Worm (Caenorhabditis elegans) whole organism, L2 larva: ENCODE measurements around the gene sfxn-1.1.

Experiments used
- R02D3.7 ChIP-seq: fragments of 150-350 bp; optimal IDR thresholded peaks from 2 replicates; lab custom pipeline; 2014; ENCODE audit warnings: missing biosample characterization, missing genetic modification characterization
- aly-2 ChIP-seq: fragments of 150-350 bp; optimal IDR thresholded peaks from 2 replicates; lab custom pipeline; 2014; ENCODE audit warnings: missing biosample characterization, missing genetic modification characterization
- blmp-1 ChIP-seq: sonication (generic microtip); optimal IDR thresholded peaks from 2 replicates; lab custom pipeline; 2017; ENCODE audit warnings: missing genetic modification characterization, mild to moderate bottlenecking, missing compliant biosample characterization, antibody characterized with exemption, moderate library complexity; ENCODE audit not compliant: insufficient read depth
- ceh-82 ChIP-seq: fragments of 150-350 bp; optimal IDR thresholded peaks from 2 replicates; lab custom pipeline; 2014; ENCODE audit warnings: missing biosample characterization, missing genetic modification characterization
- egl-27 ChIP-seq: sonication (generic microtip); optimal IDR thresholded peaks from 3 replicates; lab custom pipeline; 2017; ENCODE audit warnings: missing biosample characterization, missing genetic modification reagents, missing genetic modification characterization
- lin-11 ChIP-seq: fragments of 150-350 bp; sonication (generic microtip); optimal IDR thresholded peaks from 2 replicates; lab custom pipeline; 2014; ENCODE audit warnings: missing biosample characterization, missing genetic modification characterization, inconsistent platforms, mixed read lengths
- lin-39 ChIP-seq: fragments of 150-350 bp; optimal IDR thresholded peaks from 2 replicates; lab custom pipeline; 2014; ENCODE audit warnings: missing biosample characterization, missing genetic modification reagents, missing genetic modification characterization
- nhr-12 ChIP-seq: fragments of 150-350 bp; optimal IDR thresholded peaks from 2 replicates; lab custom pipeline; 2014; ENCODE audit warnings: missing biosample characterization, missing genetic modification characterization
- nhr-25 ChIP-seq: fragments of 150-350 bp; sonication (generic microtip); optimal IDR thresholded peaks from 3 replicates; lab custom pipeline; 2014; ENCODE audit warnings: missing biosample characterization, missing genetic modification characterization
- nhr-6 ChIP-seq: fragments of 150-350 bp; optimal IDR thresholded peaks from 2 replicates; lab custom pipeline; 2014; ENCODE audit warnings: missing biosample characterization, missing genetic modification characterization
- snpc-4 ChIP-seq: fragments of 150-350 bp; optimal IDR thresholded peaks from 2 replicates; lab custom pipeline; 2014; ENCODE audit warnings: missing biosample characterization, missing genetic modification characterization
- zag-1 ChIP-seq: fragments of 150-350 bp; optimal IDR thresholded peaks from 2 replicates; lab custom pipeline; 2014; ENCODE audit warnings: missing biosample characterization, missing genetic modification characterization
- ztf-11 ChIP-seq: sonication (generic microtip); optimal IDR thresholded peaks from 2 replicates; lab custom pipeline; 2017; ENCODE audit warnings: missing biosample characterization, missing genetic modification characterization
- ztf-4 ChIP-seq: fragments of 150-350 bp; optimal IDR thresholded peaks from 2 replicates; lab custom pipeline; 2014; ENCODE audit warnings: missing biosample characterization, missing genetic modification characterization

DNA sequence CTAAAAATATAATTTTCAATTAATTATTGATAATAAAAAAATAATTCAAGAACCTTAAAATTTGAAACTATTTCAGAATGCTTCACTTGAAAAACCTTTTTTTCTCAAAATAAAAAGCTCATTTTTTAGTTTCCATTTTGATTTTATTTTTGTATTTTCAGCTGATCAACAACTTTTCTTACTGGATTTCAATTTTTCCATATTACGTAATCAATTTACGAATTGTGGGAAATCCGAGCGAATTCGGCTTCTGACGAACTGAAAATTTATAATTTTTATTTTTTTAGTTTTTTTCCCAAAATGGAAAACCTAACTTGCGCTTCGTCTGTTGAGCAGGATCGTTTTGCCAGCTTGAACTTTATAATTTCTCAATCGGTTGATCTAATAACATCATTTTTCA lies 18.7 kb upstream of the sfxn-1.1 start, which contains the start of gene sra-8:
- TF ChIP-seq nhr-25 (tag; lab: Kevin White, UChicago) = no peak
- TF ChIP-seq ztf-11 = no peak
- TF ChIP-seq R02D3.7 (tag; lab: Kevin White, UChicago) = no peak
- TF ChIP-seq lin-39 = no peak
- no peak for TF ChIP-seq aly-2 (tag; lab: Kevin White, UChicago)
- TF ChIP-seq ceh-82 (tag; lab: Kevin White, UChicago) = no peak
- no peak for TF ChIP-seq zag-1
- TF ChIP-seq blmp-1 (tag; lab: Kevin White, UChicago) = no peak
- no peak for TF ChIP-seq lin-11 (tag; lab: Kevin White, UChicago)
- no peak for TF ChIP-seq nhr-6 (tag; lab: Kevin White, UChicago)
- no peak for TF ChIP-seq snpc-4 (tag; lab: Kevin White, UChicago)
- no peak for TF ChIP-seq ztf-4
- TF ChIP-seq nhr-12 (tag; lab: Kevin White, UChicago) = no peak
- no peak for TF ChIP-seq egl-27 (tag; lab: Kevin White, UChicago)
